Fruit fly (Drosophila melanogaster): Measurements from ENCODE around the gene CG31668.

CG31668 gene

dm6 chr2L:2163568-2163953, 42.4 kb downstream of the CG31668 start (continued):
- TF ChIP-seq sens-2 (GFP tag; IDR thresholded peaks at IDR 0.05): peak; percentile 94
- peak; percentile 74 for TF ChIP-seq repo (GFP tag; optimal IDR thresholded peaks at IDR 0.05)
- TF ChIP-seq D19A (tag; optimal IDR thresholded peaks at IDR 0.05): peak; percentile 86
- TF ChIP-seq Chrac-16 (GFP tag; optimal IDR thresholded peaks at IDR 0.05): peak; percentile 83
- peak; percentile 71 for TF ChIP-seq Dip3 (GFP tag; optimal IDR thresholded peaks at IDR 0.05)
- peak; percentile 86 for TF ChIP-seq CG11723 (GFP tag; optimal IDR thresholded peaks at IDR 0.05)
- TF ChIP-seq CG17359 (tag; optimal IDR thresholded peaks at IDR 0.05): peak; percentile 87
- peak; percentile 79 for TF ChIP-seq CG15269 (tag; optimal IDR thresholded peaks at IDR 0.05)
- peak; percentile 26 for TF ChIP-seq CG15073 (GFP tag; optimal IDR thresholded peaks at IDR 0.05)
- peak; percentile 76 for TF ChIP-seq CG17802 (tag; optimal IDR thresholded peaks at IDR 0.05)
- TF ChIP-seq aop (GFP tag; IDR thresholded peaks at IDR 0.05): peak; percentile 97
- peak; percentile 74 for TF ChIP-seq CG10431 (GFP tag; optimal IDR thresholded peaks at IDR 0.05)
- peak; percentile 99 for TF ChIP-seq Ets65A (GFP tag)
- peak; percentile 94 for TF ChIP-seq sisA (GFP tag; IDR thresholded peaks at IDR 0.05)
- TF ChIP-seq sug (tag; optimal IDR thresholded peaks at IDR 0.05): no peak
- peak; percentile 93 for TF ChIP-seq kni (GFP tag; optimal IDR thresholded peaks at IDR 0.05)
- peak; percentile 73 for TF ChIP-seq CG17612 (GFP tag; IDR thresholded peaks at IDR 0.05)
- TF ChIP-seq peb (GFP tag; IDR thresholded peaks at IDR 0.05): peak; percentile 90
- TF ChIP-seq CG12236 (GFP tag; optimal IDR thresholded peaks at IDR 0.05): peak; percentile 79
- peak; percentile 89 for TF ChIP-seq NK7.1 (GFP tag; optimal IDR thresholded peaks at IDR 0.05)
- TF ChIP-seq caup (GFP tag; optimal IDR thresholded peaks at IDR 0.05; ENCODE audit: severe bottlenecking): peak; percentile 77
- TF ChIP-seq CG11093 (GFP tag; IDR thresholded peaks at IDR 0.05): peak; percentile 88
- TF ChIP-seq rib (GFP tag; IDR thresholded peaks at IDR 0.05): peak; percentile 86
- no peak for TF ChIP-seq GATAe (GFP tag; conservative IDR thresholded peaks at IDR 0.05)
- TF ChIP-seq Fer2 (tag; optimal IDR thresholded peaks at IDR 0.05): no peak
- peak; percentile 49 for TF ChIP-seq p53 (GFP tag; optimal IDR thresholded peaks at IDR 0.05)
- TF ChIP-seq ranshi (GFP tag; IDR thresholded peaks at IDR 0.05): peak; percentile 90
- no peak for TF ChIP-seq chinmo (GFP tag; IDR thresholded peaks at IDR 0.05; ENCODE audit: partially characterized antibody)
- TF ChIP-seq tin (GFP tag; optimal IDR thresholded peaks at IDR 0.05): peak; percentile 85
- TF ChIP-seq CG6272 (GFP tag; IDR thresholded peaks at IDR 0.05): peak; percentile 81
- peak; percentile 92 for TF ChIP-seq pnt (GFP tag; optimal IDR thresholded peaks at IDR 0.05)
- peak; percentile 45 for TF ChIP-seq CG4328 (GFP tag; optimal IDR thresholded peaks at IDR 0.05)
- TF ChIP-seq dati (GFP tag; IDR thresholded peaks at IDR 0.05): peak; percentile 92
- peak; percentile 94 for TF ChIP-seq CG34422 (GFP tag; IDR thresholded peaks at IDR 0.05)
- TF ChIP-seq exex (tag; optimal IDR thresholded peaks at IDR 0.05): no peak
- TF ChIP-seq CG7372 (GFP tag; IDR thresholded peaks at IDR 0.05): peak; percentile 82
- TF ChIP-seq crp (GFP tag; optimal IDR thresholded peaks at IDR 0.05): peak in 1 of 2 experiments; percentile 63
- peak; percentile 83 for TF ChIP-seq Lhr (GFP tag; optimal IDR thresholded peaks at IDR 0.05)
- peak; percentile 53 for TF ChIP-seq CG6175 (GFP tag; IDR thresholded peaks at IDR 0.05)
- peak; percentile 87 for TF ChIP-seq CG1233 (GFP tag; optimal IDR thresholded peaks at IDR 0.05)
- TF ChIP-seq CG6689 (GFP tag; IDR thresholded peaks at IDR 0.05): peak; percentile 92
- peak; percentile 84 for TF ChIP-seq CG3163 (GFP tag; optimal IDR thresholded peaks at IDR 0.05)
- TF ChIP-seq CG10543 (GFP tag; optimal IDR thresholded peaks at IDR 0.05): no peak
- peak; percentile 95 for TF ChIP-seq CG30431 (GFP tag; optimal IDR thresholded peaks at IDR 0.05)
- peak; percentile 95 for TF ChIP-seq H15 (GFP tag; IDR thresholded peaks at IDR 0.05)
- peak; percentile 86 for TF ChIP-seq CG16779 (GFP tag; IDR thresholded peaks at IDR 0.05)
- peak; percentile 98 for TF ChIP-seq Med (GFP tag)
- peak; percentile 82 for TF ChIP-seq Taf1 (GFP tag; IDR thresholded peaks at IDR 0.05)
- peak; percentile 90 for TF ChIP-seq CG8089 (GFP tag; optimal IDR thresholded peaks at IDR 0.05)
- peak; percentile 74 for TF ChIP-seq CG12769 (tag; optimal IDR thresholded peaks at IDR 0.05)
- TF ChIP-seq gsb (GFP tag; IDR thresholded peaks at IDR 0.05): peak; percentile 75
- TF ChIP-seq CG2116 (GFP tag; optimal IDR thresholded peaks at IDR 0.05): peak; percentile 43
